Worm (Caenorhabditis elegans) whole organism, L1 larva: ENCODE results near the gene ZK54.3.
A peak's percentile ranks its signal among the peaks of the same experiment; 100 is the strongest.

Experiments used
- ama-1 ChIP-seq: fragments of 150-350 bp; optimal IDR thresholded peaks from 2 replicates; lab custom pipeline; 2014
- egl-27 ChIP-seq, 2 experiments: fragments of 150-350 bp in 1 of 2; sonication (generic microtip); optimal IDR thresholded peaks; 3 replicates each; lab custom pipeline; 2017 to 2018; ENCODE audit warnings: missing biosample characterization in 2 of 2, missing genetic modification characterization in 2 of 2, missing genetic modification reagents in 2 of 2
- fkh-10 ChIP-seq: sonication (generic microtip); optimal IDR thresholded peaks from 2 replicates; lab custom pipeline; 2017; ENCODE audit warnings: missing biosample characterization, missing genetic modification reagents, missing genetic modification characterization
- lin-13 ChIP-seq: fragments of 150-350 bp; optimal IDR thresholded peaks from 2 replicates; lab custom pipeline; 2014; ENCODE audit warnings: missing biosample characterization, missing genetic modification reagents, missing genetic modification characterization
- nhr-20 ChIP-seq: sonication (generic microtip); optimal IDR thresholded peaks from 2 replicates; lab custom pipeline; 2016; ENCODE audit warnings: mild to moderate bottlenecking, missing genetic modification characterization, missing compliant biosample characterization
- pag-3 ChIP-seq: sonication (generic microtip); optimal IDR thresholded peaks from 2 replicates; lab custom pipeline; 2017; ENCODE audit warnings: missing genetic modification characterization, mild to moderate bottlenecking, missing compliant biosample characterization, antibody characterized with exemption, borderline replicate concordance; ENCODE audit not compliant: insufficient read depth
- pqm-1 ChIP-seq: sonication (generic microtip); optimal IDR thresholded peaks from 3 replicates; lab custom pipeline; 2017; ENCODE audit warnings: missing biosample characterization, missing genetic modification characterization
- skn-1 ChIP-seq: fragments of 150-350 bp; optimal IDR thresholded peaks from 2 replicates; lab custom pipeline; 2014; ENCODE audit warnings: missing biosample characterization, missing genetic modification characterization
- snpc-4 ChIP-seq: fragments of 150-350 bp; optimal IDR thresholded peaks from 2 replicates; lab custom pipeline; 2014; ENCODE audit warnings: missing biosample characterization, missing genetic modification characterization
- tbx-2 ChIP-seq: sonication (generic microtip); optimal IDR thresholded peaks from 2 replicates; lab custom pipeline; 2016; ENCODE audit warnings: missing genetic modification characterization, missing compliant biosample characterization
- unc-130 ChIP-seq: fragments of 150-350 bp; optimal IDR thresholded peaks from 2 replicates; lab custom pipeline; 2017; ENCODE audit warnings: missing biosample characterization, missing genetic modification characterization, inconsistent platforms
- unc-62 ChIP-seq: fragments of 150-350 bp; optimal IDR thresholded peaks from 2 replicates; lab custom pipeline; 2014; ENCODE audit warnings: missing biosample characterization, missing genetic modification reagents, missing genetic modification characterization
- vab-15 ChIP-seq: sonication (generic microtip); optimal IDR thresholded peaks from 2 replicates; lab custom pipeline; 2017; ENCODE audit warnings: missing genotype, mild to moderate bottlenecking, missing genetic modification characterization, missing compliant biosample characterization

ce11 chrX:17513507-17514113, 46.8 kb upstream of the ZK54.3 start, which contains the start of gene nhr-1:
- TF ChIP-seq ama-1 (no peak), skn-1 (peak; percentile 64), egl-27 (tag; optimal IDR thresholded peaks at IDR 0.05; lab: Kevin White, UChicago) (peak; percentile 66 to 68), fkh-10 (GFP tag; lab: Kevin White, UChicago) (peak; percentile 72), snpc-4 (tag; lab: Kevin White, UChicago) (peak; percentile 29), pag-3 (tag; lab: Kevin White, UChicago) (no peak), unc-62 (GFP tag; lab: Kevin White, UChicago) (no peak), pqm-1 (no peak), tbx-2 (tag; lab: Kevin White, UChicago) (peak; percentile 89), unc-130 (tag; lab: Kevin White, UChicago) (peak; percentile 70), lin-13 (GFP tag; lab: Kevin White, UChicago) (no peak), nhr-20 (tag; lab: Kevin White, UChicago) (peak; percentile 96), vab-15 (tag; lab: Kevin White, UChicago) (no peak)
